Fruit fly (Drosophila melanogaster) whole organism, embryonic: ENCODE measurements around the gene NaPi-III.

ENCODE experiments used
- BEAF-32 ChIP-seq: fragments of 200-800 bp; sonication (Bioruptor generic); optimal IDR thresholded peaks from 3 replicates; lab custom pipeline; 2017; ENCODE audit warnings: missing biosample characterization, missing genetic modification characterization, mild to moderate bottlenecking, moderate library complexity, missing genetic modification reagents
- CG1024 ChIP-seq: fragments of 200-800 bp; sonication (Bioruptor generic); IDR thresholded peaks from 2 replicates; pipeline ENCODE4 v1.3.6; 2022; ENCODE audit warnings: missing biosample characterization, missing genetic modification characterization
- CG12219 ChIP-seq: fragments of 200-800 bp; sonication (Bioruptor generic); optimal IDR thresholded peaks from 3 replicates; lab custom pipeline; 2018; ENCODE audit warnings: missing biosample characterization, mild to moderate bottlenecking, missing genetic modification characterization
- CG12744 ChIP-seq: fragments of 200-800 bp; sonication (Bioruptor generic); optimal IDR thresholded peaks from 2 replicates; lab custom pipeline; 2016; ENCODE audit warnings: missing biosample characterization, missing genetic modification characterization
- CG13287 ChIP-seq: fragments of 200-800 bp; sonication (Bioruptor generic); IDR thresholded peaks from 2 replicates; pipeline ENCODE4 v1.3.6; 2022; ENCODE audit warnings: missing biosample characterization, missing genetic modification characterization; ENCODE audit not compliant: partially characterized antibody
- CG15514 ChIP-seq: fragments of 200-800 bp; sonication (Bioruptor generic); optimal IDR thresholded peaks from 3 replicates; lab custom pipeline; 2017; ENCODE audit warnings: missing biosample characterization, missing genetic modification characterization, mild to moderate bottlenecking, moderate library complexity, missing genetic modification reagents
- CG16813 ChIP-seq: fragments of 200-800 bp; sonication (Bioruptor generic); IDR thresholded peaks from 3 replicates; pipeline ENCODE4 v1.3.6; 2022; ENCODE audit warnings: missing biosample characterization, missing genetic modification characterization; ENCODE audit not compliant: partially characterized antibody
- CG16815 ChIP-seq: fragments of 200-800 bp; sonication (Bioruptor generic); optimal IDR thresholded peaks from 3 replicates; lab custom pipeline; 2017; ENCODE audit warnings: missing biosample characterization, mild to moderate bottlenecking, missing genetic modification characterization
- CG18476 ChIP-seq: fragments of 200-800 bp; sonication (Bioruptor generic); optimal IDR thresholded peaks from 2 replicates; lab custom pipeline; 2016; ENCODE audit warnings: missing biosample characterization, mild to moderate bottlenecking, missing genetic modification characterization
- CG2202 ChIP-seq: fragments of 200-800 bp; sonication (Bioruptor generic); optimal IDR thresholded peaks from 2 replicates; lab custom pipeline; 2018; ENCODE audit warnings: missing biosample characterization, mild to moderate bottlenecking, missing genetic modification characterization
- CG34224 ChIP-seq: fragments of 200-800 bp; sonication (Bioruptor generic); IDR thresholded peaks from 3 replicates; pipeline ENCODE4 v1.3.6; 2022; ENCODE audit warnings: missing biosample characterization, missing genetic modification characterization; ENCODE audit not compliant: partially characterized antibody
- CG7745 ChIP-seq: fragments of 200-800 bp; sonication (Bioruptor generic); optimal IDR thresholded peaks from 2 replicates; lab custom pipeline; 2018; ENCODE audit warnings: missing biosample characterization, mild to moderate bottlenecking, missing genetic modification characterization, moderate library complexity
- CG8944 ChIP-seq: fragments of 200-800 bp; sonication (Bioruptor generic); optimal IDR thresholded peaks from 3 replicates; lab custom pipeline; 2016; ENCODE audit warnings: missing biosample characterization, missing genetic modification characterization
- CG9817 ChIP-seq: fragments of 200-800 bp; sonication (Bioruptor generic); optimal IDR thresholded peaks from 2 replicates; lab custom pipeline; 2018; ENCODE audit warnings: missing biosample characterization, mild to moderate bottlenecking, missing genetic modification characterization, moderate library complexity
- D19A ChIP-seq: fragments of 200-800 bp; optimal IDR thresholded peaks from 3 replicates; lab custom pipeline; 2019; ENCODE audit warnings: missing biosample characterization, mild to moderate bottlenecking, missing genetic modification characterization, moderate library complexity
- Dip3 ChIP-seq: fragments of 200-800 bp; sonication (Bioruptor generic); optimal IDR thresholded peaks from 3 replicates; lab custom pipeline; 2016; ENCODE audit warnings: missing biosample characterization, missing genetic modification characterization
- Dp ChIP-seq: fragments of 200-800 bp; sonication (Bioruptor generic); optimal IDR thresholded peaks from 2 replicates; lab custom pipeline; 2018; ENCODE audit warnings: missing biosample characterization, mild to moderate bottlenecking, missing genetic modification characterization, moderate library complexity
- E2f1 ChIP-seq: fragments of 200-800 bp; sonication (Bioruptor generic); IDR thresholded peaks from 2 replicates; pipeline ENCODE4 v1.3.6; 2022; ENCODE audit warnings: missing biosample characterization, missing genetic modification characterization
- Hand ChIP-seq: fragments of 200-800 bp; sonication (Bioruptor generic); optimal IDR thresholded peaks from 2 replicates; lab custom pipeline; 2017; ENCODE audit warnings: mild to moderate bottlenecking, missing biosample characterization, missing genetic modification reagents, missing genetic modification characterization
- HmgD ChIP-seq: fragments of 200-800 bp; sonication (Bioruptor generic); optimal IDR thresholded peaks from 3 replicates; lab custom pipeline; 2016; ENCODE audit warnings: missing biosample characterization, missing genetic modification characterization
- Hmr ChIP-seq: fragments of 200-800 bp; sonication (Bioruptor generic); optimal IDR thresholded peaks from 3 replicates; lab custom pipeline; 2017; ENCODE audit warnings: mild to moderate bottlenecking, missing biosample characterization, missing genetic modification reagents, missing genetic modification characterization
- Hr51 ChIP-seq, 2 experiments: fragments of 200-800 bp; sonication (Bioruptor generic); optimal IDR thresholded peaks; 2 replicates in 1 of 2; 3 replicates in 1 of 2; lab custom pipeline; 2016 to 2018; ENCODE audit warnings: missing biosample characterization in 2 of 2, missing genetic modification characterization in 2 of 2, mild to moderate bottlenecking in 1 of 2, moderate library complexity in 1 of 2
- Kr ChIP-seq: fragments of 200-800 bp; sonication (Bioruptor generic); optimal IDR thresholded peaks from 2 replicates; lab custom pipeline; 2017; ENCODE audit warnings: missing biosample characterization, mild to moderate bottlenecking, missing genetic modification characterization
- MTF-1 ChIP-seq: fragments of 200-800 bp; sonication (Bioruptor generic); optimal IDR thresholded peaks from 2 replicates; lab custom pipeline; 2018; ENCODE audit warnings: missing biosample characterization, mild to moderate bottlenecking, missing genetic modification characterization, borderline replicate concordance
- Med ChIP-seq: fragments of 200-800 bp; sonication (Bioruptor generic); peaks from one replicate; lab custom pipeline; 2016; ENCODE audit warnings: missing biosample characterization, missing genetic modification characterization, mild to moderate bottlenecking, inconsistent platforms, moderate library complexity
- Optix ChIP-seq: fragments of 200-800 bp; sonication (Bioruptor generic); IDR thresholded peaks from 3 replicates; pipeline ENCODE4 v1.3.6; 2022; ENCODE audit warnings: missing biosample characterization, missing genetic modification characterization
- Rx ChIP-seq: fragments of 200-800 bp; sonication (Bioruptor generic); IDR thresholded peaks from 2 replicates; pipeline ENCODE4 v1.3.6; 2022; ENCODE audit warnings: missing biosample characterization, missing genetic modification characterization
- bcd ChIP-seq: fragments of 200-800 bp; sonication (Bioruptor generic); optimal IDR thresholded peaks from 2 replicates; lab custom pipeline; 2017; ENCODE audit warnings: missing biosample characterization, mild to moderate bottlenecking, missing genetic modification characterization
- btn ChIP-seq: fragments of 200-800 bp; sonication (Bioruptor generic); optimal IDR thresholded peaks from 2 replicates; lab custom pipeline; 2016; ENCODE audit warnings: missing biosample characterization, missing genetic modification characterization
- cg ChIP-seq: fragments of 200-800 bp; sonication (Bioruptor generic); optimal IDR thresholded peaks from 3 replicates; lab custom pipeline; 2019; ENCODE audit warnings: missing biosample characterization, mild to moderate bottlenecking, missing genetic modification characterization, moderate library complexity
- ci ChIP-seq: fragments of 200-800 bp; sonication (Bioruptor generic); IDR thresholded peaks from 3 replicates; pipeline ENCODE4 v1.3.6; 2022; ENCODE audit warnings: missing biosample characterization, missing genetic modification characterization
- croc ChIP-seq: fragments of 200-800 bp; sonication (Bioruptor generic); conservative IDR thresholded peaks from 3 replicates; pipeline ENCODE4 v1.3.6; 2022; ENCODE audit warnings: missing biosample characterization, missing genetic modification characterization
- danr ChIP-seq: fragments of 200-800 bp; sonication (Bioruptor generic); IDR thresholded peaks from 2 replicates; pipeline ENCODE4 v1.3.6; 2022; ENCODE audit warnings: missing biosample characterization, missing genetic modification characterization
- disco-r ChIP-seq: fragments of 200-800 bp; sonication (Bioruptor generic); optimal IDR thresholded peaks from 2 replicates; lab custom pipeline; 2016; ENCODE audit warnings: missing biosample characterization, missing genetic modification characterization
- dysf ChIP-seq: fragments of 200-800 bp; sonication (Bioruptor generic); IDR thresholded peaks from 3 replicates; pipeline ENCODE4 v1.3.6; 2022; ENCODE audit warnings: missing biosample characterization, missing genetic modification characterization
- fu2 ChIP-seq: fragments of 200-800 bp; sonication (Bioruptor generic); optimal IDR thresholded peaks from 2 replicates; lab custom pipeline; 2016; ENCODE audit warnings: missing biosample characterization, missing genetic modification characterization
- lola ChIP-seq, 3 experiments: fragments of >200 bp in 2 of 3; fragments of 200-800 bp in 1 of 3; sonication (Bioruptor generic) in 1 of 3; optimal IDR thresholded peaks; 2 replicates each; lab custom pipeline; 2017 to 2019; ENCODE audit warnings: missing biosample characterization in 3 of 3, missing genetic modification characterization in 3 of 3, mild to moderate bottlenecking in 1 of 3, moderate library complexity in 1 of 3
- mirr ChIP-seq: fragments of 200-800 bp; sonication (Bioruptor generic); optimal IDR thresholded peaks from 3 replicates; lab custom pipeline; 2018; ENCODE audit warnings: missing biosample characterization, mild to moderate bottlenecking, missing genetic modification characterization
- pan ChIP-seq, 4 experiments: fragments of >200 bp in 3 of 4; fragments of 200-800 bp in 1 of 4; sonication (Bioruptor generic) in 1 of 4; optimal IDR thresholded peaks in 3 of 4; IDR thresholded peaks in 1 of 4; 2 replicates each; pipeline versions ENCODE4 v1.3.6 to Lab custom; 2017 to 2022; ENCODE audit warnings: missing biosample characterization in 2 of 4, missing genetic modification characterization in 2 of 4, mixed read lengths in 1 of 4
- rib ChIP-seq: fragments of 200-800 bp; sonication (Bioruptor generic); IDR thresholded peaks from 2 replicates; pipeline ENCODE4 v1.3.6; 2022; ENCODE audit warnings: missing biosample characterization, missing genetic modification characterization
- sim ChIP-seq: fragments of 200-800 bp; sonication (Bioruptor generic); IDR thresholded peaks from 2 replicates; pipeline ENCODE4 v1.3.6; 2022; ENCODE audit warnings: missing biosample characterization, missing genetic modification characterization
- sisA ChIP-seq: fragments of 200-800 bp; sonication (Bioruptor generic); IDR thresholded peaks from 2 replicates; pipeline ENCODE4 v1.3.6; 2022; ENCODE audit warnings: missing biosample characterization, missing genetic modification characterization
- sqz ChIP-seq: fragments of 200-800 bp; sonication (Bioruptor generic); optimal IDR thresholded peaks from 3 replicates; lab custom pipeline; 2018; ENCODE audit warnings: missing biosample characterization, mild to moderate bottlenecking, missing genetic modification characterization
- stwl ChIP-seq: fragments of 200-800 bp; sonication (Bioruptor generic); optimal IDR thresholded peaks from 3 replicates; lab custom pipeline; 2018; ENCODE audit warnings: missing biosample characterization, mild to moderate bottlenecking, missing genetic modification characterization, moderate library complexity
- trem ChIP-seq: fragments of 200-800 bp; optimal IDR thresholded peaks from 3 replicates; lab custom pipeline; 2019; ENCODE audit warnings: missing biosample characterization, mild to moderate bottlenecking, missing genetic modification characterization, moderate library complexity
- tx ChIP-seq: fragments of 200-800 bp; sonication (Bioruptor generic); optimal IDR thresholded peaks from 2 replicates; lab custom pipeline; 2016; ENCODE audit warnings: missing biosample characterization, missing genetic modification characterization
- vvl ChIP-seq: fragments of 200-800 bp; sonication (Bioruptor generic); IDR thresholded peaks from 2 replicates; pipeline ENCODE4 v1.3.6; 2022; ENCODE audit warnings: missing biosample characterization, missing genetic modification characterization

Gene NaPi-III

DNA sequence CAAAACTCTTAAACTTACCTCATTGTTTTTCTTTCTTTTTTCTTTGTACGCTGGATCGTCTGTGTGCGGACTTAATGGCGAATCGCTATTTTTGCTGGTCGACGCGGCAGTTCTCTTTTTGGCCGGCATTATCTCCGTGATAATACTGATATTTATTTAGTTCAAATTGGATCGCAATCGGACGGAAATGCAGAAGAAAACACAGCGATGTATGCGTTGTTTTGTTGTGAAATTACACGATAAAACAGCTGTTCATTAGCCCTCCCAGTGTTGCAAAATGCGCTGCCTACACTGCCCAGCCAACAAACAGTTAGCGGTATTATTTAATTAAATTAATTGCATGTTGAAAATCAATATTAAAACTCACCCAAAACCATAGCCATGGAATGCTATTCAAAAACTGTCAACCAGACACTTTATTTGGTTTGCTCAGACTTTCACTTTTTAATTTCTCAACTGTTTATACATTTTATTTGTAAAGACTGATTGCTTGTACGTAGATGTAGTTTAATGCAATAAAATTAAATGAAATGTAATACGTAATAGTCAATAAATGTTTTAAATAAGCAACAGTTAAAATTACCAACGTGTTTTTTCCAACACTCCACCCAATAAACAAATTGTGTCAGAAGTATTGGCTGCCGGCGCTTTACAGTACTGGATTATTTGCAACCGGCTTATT lies 25.0 kb upstream of the NaPi-III start, which contains the start of the genes Irbp18 and APP-BP1 (continued):
- TF ChIP-seq Med (peak; percentile 99), btn (GFP tag; lab: Kevin White, UChicago) (peak; percentile 91), CG12219 (peak; percentile 91), rib (GFP tag; lab: Robert Waterston, UW) (peak; percentile 87), sim (peak; percentile 68; the same call in 1 of the 2 replicates), bcd (GFP tag; lab: Kevin White, UChicago) (peak; percentile 95), CG9817 (tag; lab: Kevin White, UChicago) (peak; percentile 84), Rx (GFP tag; lab: Robert Waterston, UW) (peak; percentile 83), lola (GFP tag; optimal IDR thresholded peaks at IDR 0.05; lab: Kevin White, UChicago) (peak in 1 of 3 experiments; percentile 92), Dip3 (GFP tag; lab: Kevin White, UChicago) (peak; percentile 96), Kr (GFP tag; lab: Kevin White, UChicago) (no peak), Hand (GFP tag; lab: Kevin White, UChicago) (peak; percentile 84), CG8944 (GFP tag; lab: Kevin White, UChicago) (peak; percentile 89), danr (GFP tag; lab: Robert Waterston, UW) (peak; percentile 81), cg (GFP tag; lab: Kevin White, UChicago) (peak; percentile 22), CG13287 (GFP tag; lab: Robert Waterston, UW) (no peak), dysf (GFP tag; lab: Robert Waterston, UW) (peak; percentile 88), CG16815 (GFP tag; lab: Kevin White, UChicago) (peak; percentile 93), CG18476 (GFP tag; lab: Kevin White, UChicago) (peak; percentile 96), trem (peak; percentile 84), fu2 (GFP tag; lab: Kevin White, UChicago) (peak; percentile 92), sisA (GFP tag; lab: Robert Waterston, UW) (peak; percentile 84), ci (GFP tag; lab: Robert Waterston, UW) (peak; percentile 84), mirr (GFP tag; lab: Kevin White, UChicago) (peak; percentile 80), CG16813 (no peak), CG1024 (GFP tag; lab: Robert Waterston, UW) (peak; percentile 63), BEAF-32 (peak; percentile 46), Hmr (GFP tag; lab: Kevin White, UChicago) (peak; percentile 96), Hr51 (GFP tag; optimal IDR thresholded peaks at IDR 0.05; lab: Kevin White, UChicago) (peak; percentile 95 to 96), E2f1 (GFP tag; lab: Robert Waterston, UW) (peak; percentile 90), Optix (GFP tag; lab: Robert Waterston, UW) (peak; percentile 85), croc (GFP tag; lab: Robert Waterston, UW) (peak; percentile 72), vvl (GFP tag; lab: Robert Waterston, UW) (peak; percentile 89), stwl (tag; lab: Kevin White, UChicago) (peak; percentile 68), CG34224 (GFP tag; lab: Robert Waterston, UW) (no peak), Dp (peak; percentile 32), CG12744 (GFP tag; lab: Kevin White, UChicago) (peak; percentile 94), HmgD (peak; percentile 61), CG7745 (tag; lab: Kevin White, UChicago) (no peak), MTF-1 (peak; percentile 66), D19A (tag; lab: Kevin White, UChicago) (peak; percentile 86), disco-r (GFP tag; lab: Kevin White, UChicago) (peak; percentile 93), tx (peak; percentile 92), CG2202 (tag; lab: Kevin White, UChicago) (peak; percentile 83), CG15514 (GFP tag; lab: Kevin White, UChicago) (peak; percentile 90), pan (optimal IDR thresholded peaks at IDR 0.05; lab: Kevin White, UChicago) (no peak), pan (GFP tag; optimal IDR thresholded peaks at IDR 0.05 in 1 of 2, IDR thresholded peaks at IDR 0.05 in 1 of 2) (peak in 1 of 2 experiments; percentile 92), sqz (GFP tag; lab: Kevin White, UChicago) (peak; percentile 78)
